Worm (Caenorhabditis elegans): Measurements from ENCODE around the gene F11D11.21.

DNA sequence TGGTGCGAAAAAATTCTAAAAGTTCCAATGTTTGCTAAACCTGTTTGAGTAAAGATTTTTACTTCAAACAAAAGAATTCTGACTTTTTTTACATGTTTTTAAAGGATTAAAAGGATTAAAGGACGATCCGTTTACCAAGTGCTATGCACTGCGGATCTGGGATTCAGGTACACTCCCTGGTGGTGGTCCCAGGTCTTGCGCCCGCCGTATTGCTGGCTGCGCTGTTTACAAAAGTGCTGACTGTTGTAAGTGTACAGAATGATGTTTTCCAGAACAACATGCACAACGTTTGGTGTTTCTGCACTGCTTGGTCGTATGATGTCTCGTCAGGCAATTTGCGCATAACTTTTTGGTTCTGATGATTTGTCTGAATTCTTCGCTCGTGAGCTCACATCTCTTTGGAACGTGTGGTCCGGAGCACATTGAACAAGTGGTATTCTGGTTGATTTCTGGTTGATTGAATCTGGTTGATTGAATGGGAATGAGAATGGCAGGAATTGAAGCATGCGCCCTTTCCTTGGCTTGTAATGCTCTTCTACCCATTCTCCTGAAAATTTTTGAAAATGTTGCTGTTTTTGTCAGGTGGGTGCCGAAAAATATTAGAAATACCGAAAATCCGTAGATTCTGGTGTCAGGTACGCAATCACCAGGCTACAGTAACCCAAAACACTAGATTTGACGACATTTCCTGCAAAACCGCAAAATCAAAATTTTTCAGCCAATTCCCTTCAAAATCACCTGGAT lies 44.9 kb downstream of the F11D11.21 start:
- TF ChIP-seq skn-1 (tag; optimal IDR thresholded peaks at IDR 0.05), result no peak
- TF ChIP-seq ama-1 (optimal IDR thresholded peaks at IDR 0.05), result no peak
- no peak for TF ChIP-seq lsy-2 (tag; optimal IDR thresholded peaks at IDR 0.05)
- TF ChIP-seq aly-2 (tag; optimal IDR thresholded peaks at IDR 0.05), result no peak
- TF ChIP-seq elt-3 (tag; optimal IDR thresholded peaks at IDR 0.05), result no peak
- no peak for TF ChIP-seq zag-1 (tag; optimal IDR thresholded peaks at IDR 0.05)
- TF ChIP-seq gmeb-1 (tag; optimal IDR thresholded peaks at IDR 0.05), result no peak
- no peak for TF ChIP-seq lin-13 (GFP tag; optimal IDR thresholded peaks at IDR 0.05)
- no peak for TF ChIP-seq egl-27 (tag; optimal IDR thresholded peaks at IDR 0.05)
- TF ChIP-seq ZK546.5 (tag; optimal IDR thresholded peaks at IDR 0.05), result no peak

Data from whole organism, L2 larva.